Fruit fly (Drosophila melanogaster) whole organism, prepupa: Measurements from ENCODE around the gene Ubi-p63E.

Experiments
- Blimp-1 ChIP-seq: fragments of 200-800 bp; sonication (Bioruptor generic); optimal IDR thresholded peaks from 3 replicates; lab custom pipeline; 2017; ENCODE audit warnings: missing biosample characterization, missing genetic modification characterization, mild to moderate bottlenecking, moderate library complexity, missing genetic modification reagents
- CG10631 ChIP-seq: fragments of 200-800 bp; sonication (Bioruptor generic); optimal IDR thresholded peaks from 2 replicates; lab custom pipeline; 2016; ENCODE audit warnings: missing biosample characterization, missing genetic modification characterization
- CG11294 ChIP-seq: fragments of 200-800 bp; sonication (Bioruptor generic); IDR thresholded peaks from 2 replicates; pipeline ENCODE4 v1.3.6; 2022; ENCODE audit warnings: missing biosample characterization, missing genetic modification characterization
- CG11762 ChIP-seq: fragments of 200-800 bp; sonication (Bioruptor generic); optimal IDR thresholded peaks from 3 replicates; lab custom pipeline; 2016; ENCODE audit warnings: missing biosample characterization, missing genetic modification characterization; ENCODE audit not compliant: insufficient read depth
- CG11902 ChIP-seq: fragments of 200-800 bp; sonication (Bioruptor generic); optimal IDR thresholded peaks from 3 replicates; lab custom pipeline; 2016; ENCODE audit warnings: missing biosample characterization, missing genetic modification characterization
- CG15336 ChIP-seq: fragments of 200-800 bp; sonication (Bioruptor generic); IDR thresholded peaks from 2 replicates; pipeline ENCODE4 v1.3.6; 2022; ENCODE audit warnings: missing biosample characterization, missing genetic modification characterization
- CG1621 ChIP-seq: fragments of 200-800 bp; sonication (Bioruptor generic); optimal IDR thresholded peaks from 3 replicates; lab custom pipeline; 2018; ENCODE audit warnings: missing biosample characterization, mild to moderate bottlenecking, missing genetic modification characterization
- CG16779 ChIP-seq: fragments of 200-800 bp; sonication (Bioruptor generic); optimal IDR thresholded peaks from 3 replicates; lab custom pipeline; 2017; ENCODE audit warnings: missing biosample characterization, mild to moderate bottlenecking, missing genetic modification characterization
- CG3032 ChIP-seq: fragments of 200-800 bp; optimal IDR thresholded peaks from 2 replicates; lab custom pipeline; 2019; ENCODE audit warnings: missing biosample characterization, mild to moderate bottlenecking, missing genetic modification characterization, moderate library complexity
- CG31627 ChIP-seq: fragments of 200-800 bp; sonication (Bioruptor generic); optimal IDR thresholded peaks from 3 replicates; lab custom pipeline; 2016; ENCODE audit warnings: missing biosample characterization, missing genetic modification characterization
- CG32006 ChIP-seq: fragments of 200-800 bp; sonication (Bioruptor generic); optimal IDR thresholded peaks from 3 replicates; lab custom pipeline; 2017; ENCODE audit warnings: missing biosample characterization, mild to moderate bottlenecking, missing genetic modification characterization
- CG34406 ChIP-seq: fragments of 200-800 bp; sonication (Bioruptor generic); optimal IDR thresholded peaks from 3 replicates; lab custom pipeline; 2016; ENCODE audit warnings: missing biosample characterization, missing genetic modification characterization
- CG3919 ChIP-seq: fragments of 200-800 bp; sonication (Bioruptor generic); optimal IDR thresholded peaks from 3 replicates; lab custom pipeline; 2016; ENCODE audit warnings: missing biosample characterization, missing genetic modification characterization
- CG6163 ChIP-seq: fragments of 200-800 bp; sonication (Bioruptor generic); IDR thresholded peaks from 3 replicates; pipeline ENCODE4 v1.3.6; 2022; ENCODE audit warnings: missing biosample characterization, missing genetic modification characterization
- CG6276 ChIP-seq: fragments of 200-800 bp; sonication (Bioruptor generic); optimal IDR thresholded peaks from 2 replicates; lab custom pipeline; 2017; ENCODE audit warnings: missing biosample characterization, mild to moderate bottlenecking, missing genetic modification characterization
- CG6792 ChIP-seq: fragments of 200-800 bp; sonication (Bioruptor generic); optimal IDR thresholded peaks from 3 replicates; lab custom pipeline; 2016; ENCODE audit warnings: missing biosample characterization, missing genetic modification characterization
- CG6808 ChIP-seq: fragments of 200-800 bp; sonication (Bioruptor generic); optimal IDR thresholded peaks from 3 replicates; lab custom pipeline; 2017; ENCODE audit warnings: missing biosample characterization, missing genetic modification characterization, mild to moderate bottlenecking, moderate library complexity, missing genetic modification reagents
- CG6854 ChIP-seq: fragments of 200-800 bp; sonication (Bioruptor generic); optimal IDR thresholded peaks from 2 replicates; lab custom pipeline; 2017; ENCODE audit warnings: missing biosample characterization, mild to moderate bottlenecking, missing genetic modification characterization
- CG7368 ChIP-seq: fragments of 200-800 bp; sonication (Bioruptor generic); optimal IDR thresholded peaks from 3 replicates; lab custom pipeline; 2016; ENCODE audit warnings: missing biosample characterization, missing genetic modification characterization
- CG8119 ChIP-seq: fragments of 200-800 bp; sonication (Bioruptor generic); IDR thresholded peaks from 3 replicates; pipeline ENCODE4 v1.3.6; 2022; ENCODE audit warnings: missing biosample characterization, missing genetic modification characterization
- CG8632 ChIP-seq: fragments of 200-800 bp; sonication (Bioruptor generic); optimal IDR thresholded peaks from 3 replicates; lab custom pipeline; 2016; ENCODE audit warnings: missing biosample characterization, missing genetic modification characterization
- CG9139 ChIP-seq: fragments of 200-800 bp; sonication (Bioruptor generic); optimal IDR thresholded peaks from 3 replicates; lab custom pipeline; 2017; ENCODE audit warnings: missing biosample characterization, mild to moderate bottlenecking, missing genetic modification characterization
- Eip75B ChIP-seq: fragments of 200-800 bp; sonication (Bioruptor generic); optimal IDR thresholded peaks from 3 replicates; lab custom pipeline; 2016; ENCODE audit warnings: missing biosample characterization, missing genetic modification characterization
- Eip78C ChIP-seq: fragments of 200-800 bp; sonication (Bioruptor generic); peaks from one replicate; lab custom pipeline; 2016; ENCODE audit warnings: missing biosample characterization, missing genetic modification characterization
- Eip93F ChIP-seq: fragments of 200-800 bp; sonication (Bioruptor generic); optimal IDR thresholded peaks from 2 replicates; lab custom pipeline; 2016; ENCODE audit warnings: missing biosample characterization, mild to moderate bottlenecking, missing genetic modification characterization
- Ets21C ChIP-seq: fragments of 200-800 bp; sonication (Bioruptor generic); optimal IDR thresholded peaks from 3 replicates; lab custom pipeline; 2016; ENCODE audit warnings: missing biosample characterization, missing genetic modification characterization
- Ets96B ChIP-seq: fragments of 200-800 bp; optimal IDR thresholded peaks from 2 replicates; lab custom pipeline; 2019; ENCODE audit warnings: missing biosample characterization, mild to moderate bottlenecking, missing genetic modification characterization, moderate library complexity
- Gug ChIP-seq: fragments of 200-800 bp; sonication (Bioruptor generic); IDR thresholded peaks from 2 replicates; pipeline ENCODE4 v1.3.6; 2022; ENCODE audit warnings: missing biosample characterization, missing genetic modification characterization
- Hr39 ChIP-seq: fragments of 200-800 bp; sonication (Bioruptor generic); optimal IDR thresholded peaks from 2 replicates; lab custom pipeline; 2016; ENCODE audit warnings: missing biosample characterization, missing genetic modification characterization
- Hr4 ChIP-seq: fragments of 200-800 bp; sonication (Bioruptor generic); optimal IDR thresholded peaks from 3 replicates; lab custom pipeline; 2016; ENCODE audit warnings: missing biosample characterization, missing genetic modification characterization
- Lpt ChIP-seq: fragments of 200-800 bp; sonication (Bioruptor generic); optimal IDR thresholded peaks from 3 replicates; lab custom pipeline; 2016; ENCODE audit warnings: missing biosample characterization, missing genetic modification characterization
- Met ChIP-seq: fragments of 200-800 bp; sonication (Bioruptor generic); optimal IDR thresholded peaks from 3 replicates; lab custom pipeline; 2016; ENCODE audit warnings: missing biosample characterization, missing genetic modification characterization
- OdsH ChIP-seq: fragments of 200-800 bp; sonication (Bioruptor generic); optimal IDR thresholded peaks from 3 replicates; lab custom pipeline; 2016; ENCODE audit warnings: missing biosample characterization, missing genetic modification characterization
- Smox ChIP-seq: fragments of 200-800 bp; sonication (Bioruptor generic); optimal IDR thresholded peaks from 3 replicates; lab custom pipeline; 2016; ENCODE audit warnings: missing biosample characterization, missing genetic modification characterization
- Sox102F ChIP-seq: fragments of 200-800 bp; sonication (Bioruptor generic); optimal IDR thresholded peaks from 2 replicates; lab custom pipeline; 2016; ENCODE audit warnings: missing biosample characterization, mild to moderate bottlenecking, missing genetic modification characterization
- Sox15 ChIP-seq: fragments of 200-800 bp; sonication (Bioruptor generic); optimal IDR thresholded peaks from 3 replicates; lab custom pipeline; 2016; ENCODE audit warnings: missing biosample characterization, missing genetic modification characterization
- acj6 ChIP-seq: fragments of 200-800 bp; sonication (Bioruptor generic); optimal IDR thresholded peaks from 3 replicates; lab custom pipeline; 2016; ENCODE audit warnings: missing biosample characterization, missing genetic modification characterization
- cyc ChIP-seq: fragments of 200-800 bp; sonication (Bioruptor generic); optimal IDR thresholded peaks from 3 replicates; lab custom pipeline; 2016; ENCODE audit warnings: missing biosample characterization, missing genetic modification characterization
- dsx ChIP-seq: fragments of 200-800 bp; optimal IDR thresholded peaks from 3 replicates; lab custom pipeline; 2019; ENCODE audit warnings: missing biosample characterization, mild to moderate bottlenecking, missing genetic modification characterization, moderate library complexity; ENCODE audit not compliant: poor library complexity, severe bottlenecking
- eg ChIP-seq: fragments of 200-800 bp; sonication (Bioruptor generic); IDR thresholded peaks from 3 replicates; pipeline ENCODE4 v1.3.6; 2022; ENCODE audit warnings: missing biosample characterization, missing genetic modification characterization
- esn ChIP-seq: fragments of 200-800 bp; sonication (Bioruptor generic); optimal IDR thresholded peaks from 2 replicates; lab custom pipeline; 2016; ENCODE audit warnings: missing biosample characterization, mild to moderate bottlenecking, missing genetic modification characterization, moderate library complexity
- fd59A ChIP-seq: fragments of 200-800 bp; sonication (Bioruptor generic); optimal IDR thresholded peaks from 2 replicates; lab custom pipeline; 2017; ENCODE audit warnings: missing biosample characterization, mild to moderate bottlenecking, missing genetic modification characterization, missing genetic modification reagents
- fd85E ChIP-seq: fragments of 200-800 bp; sonication (Bioruptor generic); optimal IDR thresholded peaks from 3 replicates; lab custom pipeline; 2016; ENCODE audit warnings: missing biosample characterization, missing genetic modification characterization
- fkh ChIP-seq: fragments of 200-800 bp; sonication (Bioruptor generic); optimal IDR thresholded peaks from 3 replicates; lab custom pipeline; 2017; ENCODE audit warnings: missing biosample characterization, mild to moderate bottlenecking, missing genetic modification characterization, moderate library complexity
- lz ChIP-seq: fragments of 200-800 bp; sonication (Bioruptor generic); optimal IDR thresholded peaks from 3 replicates; lab custom pipeline; 2016; ENCODE audit warnings: missing biosample characterization, missing genetic modification characterization
- net ChIP-seq: fragments of 200-800 bp; sonication (Bioruptor generic); optimal IDR thresholded peaks from 3 replicates; lab custom pipeline; 2016; ENCODE audit warnings: missing biosample characterization, missing genetic modification characterization
- salr ChIP-seq, 2 experiments: fragments of 200-800 bp; sonication (Bioruptor generic); optimal IDR thresholded peaks; 3 replicates each; lab custom pipeline; 2016 to 2018; ENCODE audit warnings: missing biosample characterization in 2 of 2, missing genetic modification characterization in 2 of 2, mild to moderate bottlenecking in 1 of 2
- spab ChIP-seq: fragments of 200-800 bp; sonication (Bioruptor generic); optimal IDR thresholded peaks from 2 replicates; lab custom pipeline; 2017; ENCODE audit warnings: missing biosample characterization, mild to moderate bottlenecking, missing genetic modification characterization, missing genetic modification reagents
- ss ChIP-seq, 2 experiments: fragments of 200-800 bp; sonication (Bioruptor generic); optimal IDR thresholded peaks; 2 replicates in 1 of 2; 3 replicates in 1 of 2; lab custom pipeline; 2017 to 2018; ENCODE audit warnings: mild to moderate bottlenecking in 2 of 2, missing biosample characterization in 2 of 2, missing genetic modification characterization in 2 of 2, moderate library complexity in 1 of 2
- svp ChIP-seq: fragments of 200-800 bp; sonication (Bioruptor generic); peaks from one replicate; lab custom pipeline; 2016; ENCODE audit warnings: missing biosample characterization, missing genetic modification characterization
- vri ChIP-seq: fragments of 200-800 bp; sonication (Bioruptor generic); optimal IDR thresholded peaks from 3 replicates; lab custom pipeline; 2016; ENCODE audit warnings: missing biosample characterization, mild to moderate bottlenecking, missing genetic modification characterization

The Ubi-p63E gene

DNA sequence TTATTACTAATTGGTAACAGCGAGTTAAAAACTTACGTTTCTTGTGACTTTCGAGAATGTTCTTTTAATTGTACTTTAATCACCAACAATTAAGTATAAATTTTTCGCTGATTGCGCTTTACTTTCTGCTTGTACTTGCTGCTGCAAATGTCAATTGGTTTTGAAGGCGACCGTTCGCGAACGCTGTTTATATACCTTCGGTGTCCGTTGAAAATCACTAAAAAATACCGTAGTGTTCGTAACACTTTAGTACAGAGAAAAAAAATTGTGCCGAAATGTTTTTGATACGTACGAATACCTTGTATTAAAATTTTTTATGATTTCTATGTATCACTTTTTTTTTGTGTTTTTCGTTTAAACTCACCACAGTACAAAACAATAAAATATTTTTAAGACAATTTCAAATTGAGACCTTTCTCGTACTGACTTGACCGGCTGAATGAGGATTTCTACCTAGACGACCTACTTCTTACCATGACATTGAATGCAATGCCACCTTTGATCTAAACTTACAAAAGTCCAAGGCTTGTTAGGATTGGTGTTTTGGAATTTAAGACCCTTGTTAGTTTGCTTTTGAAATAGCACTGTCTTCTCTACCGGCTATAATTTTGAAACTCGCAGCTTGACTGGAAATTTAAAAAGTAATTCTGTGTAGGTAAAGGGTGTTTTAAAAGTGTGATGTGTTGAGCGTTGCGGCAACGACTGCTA, at the start of gene Ubi-p63E:
Ubi-p63E (minus strand) TSS at position 694 of the 708 bp plus-strand sequence.
- TF ChIP-seq Hr4 (peak; percentile 60), Blimp-1 (GFP tag; lab: Kevin White, UChicago) (no peak), acj6 (GFP tag; lab: Kevin White, UChicago) (peak; percentile 61), Lpt (GFP tag; lab: Kevin White, UChicago) (peak; percentile 31), OdsH (GFP tag; lab: Kevin White, UChicago) (peak; percentile 60), eg (GFP tag; lab: Robert Waterston, UW) (no peak), CG6163 (GFP tag; lab: Robert Waterston, UW) (no peak), fd59A (GFP tag; lab: Kevin White, UChicago) (peak; percentile 35), Gug (GFP tag; lab: Robert Waterston, UW) (no peak), fkh (GFP tag; lab: Kevin White, UChicago) (no peak), Ets21C (peak; percentile 61), Eip78C (GFP tag; lab: Kevin White, UChicago) (peak; percentile 90), CG34406 (GFP tag; lab: Kevin White, UChicago) (peak; percentile 47), fd85E (GFP tag; lab: Kevin White, UChicago) (peak; percentile 11), CG11762 (GFP tag; lab: Kevin White, UChicago) (no peak), spab (GFP tag; lab: Kevin White, UChicago) (peak; percentile 51), Ets96B (tag; lab: Kevin White, UChicago) (peak; percentile 31), CG11294 (GFP tag; lab: Robert Waterston, UW) (no peak), CG6276 (GFP tag; lab: Kevin White, UChicago) (peak; percentile 50), CG8632 (peak; percentile 49), svp (GFP tag; lab: Kevin White, UChicago) (peak; percentile 81), cyc (GFP tag; lab: Kevin White, UChicago) (peak; percentile 57), salr (GFP tag; optimal IDR thresholded peaks at IDR 0.05; lab: Kevin White, UChicago) (peak in 1 of 2 experiments; percentile 77), CG6808 (peak; percentile 44), CG31627 (GFP tag; lab: Kevin White, UChicago) (peak; percentile 79), CG8119 (GFP tag; lab: Robert Waterston, UW) (no peak), Met (GFP tag; lab: Kevin White, UChicago) (peak; percentile 66), net (GFP tag; lab: Kevin White, UChicago) (peak; percentile 65), esn (peak; percentile 76), lz (GFP tag; lab: Kevin White, UChicago) (peak; percentile 77), CG6792 (peak; percentile 58), CG7368 (peak; percentile 28), CG10631 (GFP tag; lab: Kevin White, UChicago) (peak; percentile 71), CG11902 (GFP tag; lab: Kevin White, UChicago) (peak; percentile 59), Smox (GFP tag; lab: Kevin White, UChicago) (peak; percentile 75), CG32006 (GFP tag; lab: Kevin White, UChicago) (peak; percentile 72), CG15336 (GFP tag; lab: Robert Waterston, UW) (no peak), dsx (GFP tag; lab: Kevin White, UChicago) (no peak), CG3032 (tag; lab: Kevin White, UChicago) (peak; percentile 45), Hr39 (GFP tag; lab: Kevin White, UChicago) (peak; percentile 66), CG6854 (GFP tag; lab: Kevin White, UChicago) (peak; percentile 29), Eip93F (no peak), vri (GFP tag; lab: Kevin White, UChicago) (peak; percentile 57), Sox102F (GFP tag; lab: Kevin White, UChicago) (peak; percentile 62), Sox15 (GFP tag; lab: Kevin White, UChicago) (peak; percentile 68), Eip75B (GFP tag; lab: Kevin White, UChicago) (peak; percentile 54), ss (GFP tag; optimal IDR thresholded peaks at IDR 0.05; lab: Kevin White, UChicago) (peak in 1 of 2 experiments; percentile 32), CG16779 (no peak), CG1621 (tag; lab: Kevin White, UChicago) (peak; percentile 26), CG9139 (peak; percentile 55), CG3919 (GFP tag; lab: Kevin White, UChicago) (peak; percentile 53)
